Worm (Caenorhabditis elegans) whole organism, L4 larva: Measurements from ENCODE around the gene F54B11.10.

ENCODE experiments used
- Y105C5A.15 ChIP-seq: fragments of 200-800 bp; sonication (Bioruptor generic); IDR thresholded peaks from 2 replicates; pipeline ENCODE4 v1.3.6; 2022; ENCODE audit warnings: missing genetic modification characterization, missing compliant biosample characterization
- aha-1 ChIP-seq: fragments of 150-350 bp; peaks from one replicate; lab custom pipeline; 2014; ENCODE audit warnings: missing biosample characterization, missing genetic modification characterization
- ceh-20 ChIP-seq: fragments of 200-800 bp; sonication (Bioruptor generic); IDR thresholded peaks from 2 replicates; pipeline ENCODE4 v1.3.6; 2022; ENCODE audit warnings: missing genetic modification reagents, missing genetic modification characterization, missing compliant biosample characterization
- cey-2 ChIP-seq: sonication (generic microtip); optimal IDR thresholded peaks from 3 replicates; lab custom pipeline; 2017; ENCODE audit warnings: missing genetic modification characterization, mild to moderate bottlenecking, missing compliant biosample characterization, antibody characterized with exemption, borderline replicate concordance; ENCODE audit not compliant: insufficient read depth
- dmd-9 ChIP-seq: fragments of 200-800 bp; sonication (Bioruptor generic); IDR thresholded peaks from 2 replicates; pipeline ENCODE4 v1.3.6; 2022; ENCODE audit warnings: missing genetic modification reagents, missing genetic modification characterization, missing compliant biosample characterization
- duxl-1 ChIP-seq: sonication (generic microtip); optimal IDR thresholded peaks from 2 replicates; lab custom pipeline; 2016; ENCODE audit warnings: mild to moderate bottlenecking, missing genetic modification characterization, moderate library complexity, missing compliant biosample characterization; ENCODE audit not compliant: poor library complexity
- dve-1 ChIP-seq: sonication (generic microtip); optimal IDR thresholded peaks from 2 replicates; lab custom pipeline; 2017; ENCODE audit warnings: antibody characterized with exemption, mild to moderate bottlenecking, missing genetic modification characterization, missing compliant biosample characterization; ENCODE audit not compliant: insufficient read depth
- fkh-10 ChIP-seq: fragments of 150-350 bp; optimal IDR thresholded peaks from 2 replicates; lab custom pipeline; 2014; ENCODE audit warnings: missing biosample characterization, missing genetic modification reagents, missing genetic modification characterization
- fos-1 ChIP-seq: fragments of 150-350 bp; optimal IDR thresholded peaks from 2 replicates; lab custom pipeline; 2014; ENCODE audit warnings: missing biosample characterization, missing genetic modification characterization
- hlh-30 ChIP-seq: sonication (generic microtip); optimal IDR thresholded peaks from 2 replicates; lab custom pipeline; 2017; ENCODE audit warnings: antibody characterized with exemption, mild to moderate bottlenecking, missing genetic modification characterization, missing compliant biosample characterization; ENCODE audit not compliant: insufficient read depth
- hmg-1.1 ChIP-seq: fragments of 200-800 bp; sonication (Bioruptor generic); IDR thresholded peaks from 2 replicates; pipeline ENCODE4 v1.3.6; 2022; ENCODE audit warnings: missing genetic modification reagents, missing genetic modification characterization, missing compliant biosample characterization
- lim-7 ChIP-seq: fragments of 200-800 bp; sonication (Bioruptor generic); IDR thresholded peaks from 2 replicates; pipeline ENCODE4 v1.3.6; 2022; ENCODE audit warnings: missing genetic modification characterization, missing compliant biosample characterization
- lin-1 ChIP-seq: fragments of 200-800 bp; sonication (Bioruptor generic); IDR thresholded peaks from 2 replicates; pipeline ENCODE4 v1.3.6; 2022; ENCODE audit warnings: missing genetic modification reagents, missing genetic modification characterization, missing compliant biosample characterization
- lin-15B ChIP-seq: fragments of 150-350 bp; sonication (generic microtip); optimal IDR thresholded peaks from 3 replicates; lab custom pipeline; 2014; ENCODE audit warnings: missing biosample characterization, missing genetic modification characterization
- madf-9 ChIP-seq: fragments of 200-800 bp; sonication (Bioruptor generic); conservative IDR thresholded peaks from 2 replicates; pipeline ENCODE4 v1.3.6; 2022; ENCODE audit warnings: missing genetic modification reagents, missing genetic modification characterization, missing compliant biosample characterization
- mes-2 ChIP-seq: sonication (generic microtip); optimal IDR thresholded peaks from 2 replicates; lab custom pipeline; 2016; ENCODE audit warnings: missing genotype, mild to moderate bottlenecking, missing genetic modification characterization, missing compliant biosample characterization; ENCODE audit not compliant: poor library complexity, severe bottlenecking
- nhr-237 ChIP-seq: sonication (generic microtip); optimal IDR thresholded peaks from 2 replicates; lab custom pipeline; 2017; ENCODE audit warnings: missing biosample characterization, missing genetic modification characterization
- nhr-6 ChIP-seq: fragments of 150-350 bp; optimal IDR thresholded peaks from 2 replicates; lab custom pipeline; 2014; ENCODE audit warnings: missing biosample characterization, missing genetic modification characterization
- snpc-4 ChIP-seq: fragments of 150-350 bp; optimal IDR thresholded peaks from 2 replicates; lab custom pipeline; 2014; ENCODE audit warnings: missing biosample characterization, missing genetic modification characterization
- tag-97 ChIP-seq: fragments of 200-800 bp; sonication (Bioruptor generic); IDR thresholded peaks from 2 replicates; pipeline ENCODE4 v1.3.6; 2022; ENCODE audit warnings: missing genetic modification characterization, missing compliant biosample characterization
- unc-62 ChIP-seq, 3 experiments: fragments of 150-350 bp in 1 of 3; sonication (generic microtip); optimal IDR thresholded peaks in 2 of 3; peaks in 1 of 3; 1 replicate in 1 of 3; 2 replicates in 2 of 3; lab custom pipeline; 2014 to 2017; ENCODE audit warnings: missing biosample characterization in 3 of 3, missing genetic modification characterization in 3 of 3, missing genetic modification reagents in 3 of 3, missing genotype in 1 of 3
- vab-7 ChIP-seq: fragments of 200-800 bp; sonication (Bioruptor generic); IDR thresholded peaks from 2 replicates; pipeline ENCODE4 v1.3.6; 2022; ENCODE audit warnings: missing genetic modification reagents, missing genetic modification characterization, missing compliant biosample characterization

The F54B11.10 gene

ce11 chrX:13618574-13618973 lies 36.7 kb downstream of the F54B11.10 start, which contains the start of gene nlp-53:
Gene nlp-53, plus strand, starts transcription at chrX:13618874.
- no peak for TF ChIP-seq lim-7
- TF ChIP-seq unc-62 (GFP tag; optimal IDR thresholded peaks at IDR 0.05 in 1 of 2; lab: Kevin White, UChicago) = peak in 1 of 2 experiments; percentile 41
- TF ChIP-seq unc-62 (tag; optimal IDR thresholded peaks at IDR 0.05; lab: Kevin White, UChicago) = no peak

- TF ChIP-seq Y105C5A.15 (no peak), lin-15B (tag; lab: Kevin White, UChicago) (no peak), dve-1 (tag; lab: Kevin White, UChicago) (no peak), madf-9 (GFP tag; lab: Robert Waterston, UW) (no peak), fos-1 (no peak), nhr-237 (tag; lab: Kevin White, UChicago) (no peak), hlh-30 (tag; lab: Kevin White, UChicago) (no peak), snpc-4 (tag; lab: Kevin White, UChicago) (no peak), tag-97 (GFP tag; lab: Robert Waterston, UW) (no peak), lin-1 (no peak), vab-7 (GFP tag; lab: Robert Waterston, UW) (no peak), mes-2 (tag; lab: Kevin White, UChicago) (no peak)
- TF ChIP-seq, all 104 proteins: peak for 0
These were observed 39.7 kb downstream of the F54B11.10 start, which contains the start of gene Y12A6A.1 for ce11 chrX:13621628-13622027. Gene Y12A6A.1, minus strand, starts transcription at chrX:13621728.

- TF ChIP-seq fkh-10 (GFP tag; lab: Kevin White, UChicago) (peak; percentile 66), ceh-20 (GFP tag; lab: Robert Waterston, UW) (no peak), duxl-1 (tag; lab: Kevin White, UChicago) (no peak), cey-2 (no peak)
These were observed 49.3 kb downstream of the F54B11.10 start, which contains the start of gene nlg-1 for ce11 chrX:13631122-13631672. Gene nlg-1, minus strand, starts transcription at chrX:13631172.

ce11 chrX:13632245-13632644 lies 50.3 kb downstream of the F54B11.10 start:
- TF ChIP-seq hmg-1.1 (GFP tag; lab: Robert Waterston, UW) (peak; percentile 27; the same call in 1 of the 2 replicates), aha-1 (tag; lab: Kevin White, UChicago) (peak; percentile 14), dmd-9 (GFP tag; lab: Robert Waterston, UW) (no peak), nhr-6 (tag; lab: Kevin White, UChicago) (no peak)
